Worm (Caenorhabditis elegans) whole organism, midembryonic: ENCODE results near the gene Y116A8C.20.
"Not testable (repeated sequence)": the region's sequence is repeated elsewhere in the genome, so short reads cannot be mapped to it uniquely, and the experiment has no call there.

Experiments
- T22C8.4 ChIP-seq: fragments of 200-800 bp; sonication (Bioruptor generic); IDR thresholded peaks from 2 replicates; pipeline ENCODE4 v1.3.6; 2022; ENCODE audit warnings: missing genetic modification characterization, missing compliant biosample characterization
- cog-1 ChIP-seq: sonication (generic microtip); optimal IDR thresholded peaks from 2 replicates; lab custom pipeline; 2016; ENCODE audit warnings: missing genetic modification characterization, missing compliant biosample characterization
- flt-1 ChIP-seq: fragments of 200-800 bp; sonication (Bioruptor generic); IDR thresholded peaks from 2 replicates; pipeline ENCODE4 v1.3.6; 2022; ENCODE audit warnings: missing genetic modification characterization, missing compliant biosample characterization
- klf-2 ChIP-seq: fragments of 200-800 bp; sonication (Bioruptor generic); conservative IDR thresholded peaks from 2 replicates; pipeline ENCODE4 v1.3.6; 2022; ENCODE audit warnings: missing genetic modification reagents, missing genetic modification characterization, missing compliant biosample characterization
- med-1 ChIP-seq: sonication (generic microtip); optimal IDR thresholded peaks from 2 replicates; lab custom pipeline; 2017; ENCODE audit warnings: missing genetic modification characterization, mild to moderate bottlenecking, missing compliant biosample characterization, antibody characterized with exemption, missing genetic modification reagents; ENCODE audit not compliant: insufficient read depth
- ref-1 ChIP-seq: fragments of 200-800 bp; sonication (Bioruptor generic); conservative IDR thresholded peaks from 2 replicates; pipeline ENCODE4 v1.3.6; 2022; ENCODE audit warnings: missing genetic modification reagents, missing genetic modification characterization, missing compliant biosample characterization
- tab-1 ChIP-seq: fragments of 200-800 bp; sonication (Bioruptor generic); IDR thresholded peaks from 2 replicates; pipeline ENCODE4 v1.3.6; 2022; ENCODE audit warnings: missing genetic modification characterization, missing compliant biosample characterization
- ztf-23 ChIP-seq: fragments of 200-800 bp; sonication (Bioruptor generic); IDR thresholded peaks from 2 replicates; pipeline ENCODE4 v1.3.6; 2022; ENCODE audit warnings: missing genetic modification reagents, missing genetic modification characterization, missing compliant biosample characterization
- ztf-29 ChIP-seq: fragments of 200-800 bp; sonication (Bioruptor generic); IDR thresholded peaks from 2 replicates; pipeline ENCODE4 v1.3.6; 2022; ENCODE audit warnings: missing genetic modification reagents, missing genetic modification characterization, missing compliant biosample characterization

Y116A8C.20 gene

ce11 chrIV:17048257-17048656, 7.5 kb downstream of the Y116A8C.20 start, which contains the start of gene athp-3:
athp-3 (minus strand) TSS chrIV:17048357.
- no peak for TF ChIP-seq cog-1
- TF ChIP-seq ref-1 (GFP tag; lab: Robert Waterston, UW) = no peak
- TF ChIP-seq med-1 (GFP tag; lab: Kevin White, UChicago) = no peak
- no peak for TF ChIP-seq T22C8.4
- TF ChIP-seq tab-1 = no peak
- TF ChIP-seq klf-2 (GFP tag; lab: Robert Waterston, UW) = no peak
- TF ChIP-seq ztf-29 (GFP tag; lab: Robert Waterston, UW) = no peak
- no peak for TF ChIP-seq flt-1 (GFP tag; lab: Robert Waterston, UW)
- no peak for TF ChIP-seq ztf-23

DNA sequence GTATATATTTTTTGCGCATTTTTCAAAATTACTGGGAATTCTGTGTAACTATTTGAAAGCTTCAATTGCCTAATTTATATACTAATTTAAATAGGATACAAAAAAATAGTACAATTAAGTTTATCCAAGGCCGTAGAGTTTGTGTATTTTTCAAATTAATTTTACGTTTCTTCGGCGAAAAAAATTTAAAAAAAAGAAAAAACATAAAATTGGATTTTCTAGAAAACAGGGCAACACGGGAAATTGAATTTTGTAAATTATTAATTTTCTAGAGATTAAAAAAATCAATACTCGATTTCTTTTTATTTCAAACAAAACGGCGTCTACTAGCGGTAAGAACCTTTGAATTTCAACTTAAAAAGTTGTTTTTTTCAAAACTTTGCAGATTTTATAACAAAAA, 12.5 kb downstream of the Y116A8C.20 start, which contains the start of gene Y116A8C.23:
TSS of gene Y116A8C.23 (plus strand) at position 301 of the 400 bp plus-strand sequence.
- no peak for TF ChIP-seq T22C8.4
- no peak for TF ChIP-seq ztf-29 (GFP tag; lab: Robert Waterston, UW)
- no peak for TF ChIP-seq med-1 (GFP tag; lab: Kevin White, UChicago)
- no peak for TF ChIP-seq flt-1 (GFP tag; lab: Robert Waterston, UW)
- no peak for TF ChIP-seq tab-1
- no peak for TF ChIP-seq cog-1
- TF ChIP-seq ztf-23 = no peak
- no peak for TF ChIP-seq klf-2 (GFP tag; lab: Robert Waterston, UW)
- no peak for TF ChIP-seq ref-1 (GFP tag; lab: Robert Waterston, UW)

DNA sequence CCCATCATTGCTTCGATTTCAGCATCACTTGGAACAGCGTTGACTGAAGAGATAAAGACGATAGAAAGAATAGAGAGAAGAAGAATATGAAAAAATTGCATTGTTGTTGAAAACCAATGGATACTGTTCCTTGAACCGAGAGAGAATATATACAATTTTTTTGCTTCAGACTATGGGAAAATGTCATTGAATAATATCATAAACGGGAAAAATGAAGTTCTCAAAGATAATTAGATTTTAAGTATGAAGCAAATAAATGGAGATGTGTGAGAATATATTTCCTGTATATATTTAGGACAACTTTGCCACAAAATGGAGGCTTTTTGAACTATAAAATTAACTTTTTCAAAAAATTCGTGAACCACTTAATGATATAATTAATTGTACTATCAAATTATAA, 17.3 kb downstream of the Y116A8C.20 start, which contains the start of gene Y116A8C.44:
TSS of gene Y116A8C.44 (minus strand) at position 101 of the 400 bp plus-strand sequence.
- TF ChIP-seq med-1 (GFP tag; lab: Kevin White, UChicago) (no peak), ref-1 (GFP tag; lab: Robert Waterston, UW) (no peak), klf-2 (GFP tag; lab: Robert Waterston, UW) (no peak), cog-1 (no peak), flt-1 (GFP tag; lab: Robert Waterston, UW) (no peak), ztf-29 (GFP tag; lab: Robert Waterston, UW) (no peak), T22C8.4 (no peak), ztf-23 (no peak)

DNA sequence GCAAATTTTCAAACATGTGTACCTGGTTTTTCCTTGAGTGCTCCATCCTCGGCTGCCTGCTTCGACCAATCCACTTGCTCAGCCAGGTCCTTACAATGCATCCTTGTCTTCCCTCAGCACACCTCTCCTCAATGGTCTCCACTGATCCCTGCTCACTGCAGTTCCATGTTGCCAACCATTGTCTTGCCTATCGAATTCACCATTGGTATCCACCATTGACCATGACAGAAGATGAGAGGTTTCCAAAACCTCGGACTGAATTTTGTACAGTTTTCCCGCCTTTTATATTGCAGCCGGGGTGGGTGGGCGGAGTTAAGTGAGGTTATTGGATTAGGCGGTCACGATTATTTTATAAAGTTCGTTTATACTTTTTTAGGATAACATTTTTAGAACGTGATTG, 23.0 kb downstream of the Y116A8C.20 start, which contains the start of gene Y116A8C.467:
TSS of gene Y116A8C.467 (minus strand) at position 101 of the 400 bp plus-strand sequence.
- TF ChIP-seq ztf-23; ztf-29 (GFP tag; lab: Robert Waterston, UW); ref-1 (GFP tag; lab: Robert Waterston, UW): not testable (repeated sequence)

ce11 chrIV:17064937-17065336, 24.2 kb downstream of the Y116A8C.20 start, which contains the start of gene Y116A8C.465:
Y116A8C.465 (plus strand) TSS chrIV:17065237.
- TF ChIP-seq tab-1; med-1 (GFP tag; lab: Kevin White, UChicago); ref-1 (GFP tag; lab: Robert Waterston, UW): not testable (repeated sequence)

ce11 chrIV:17070791-17071190, 30.1 kb downstream of the Y116A8C.20 start, which contains the start of gene Y116A8C.24:
Y116A8C.24 (minus strand) TSS chrIV:17070891.
- TF ChIP-seq ref-1 (GFP tag; lab: Robert Waterston, UW); tab-1; T22C8.4: not testable (repeated sequence)

ce11 chrIV:17076000-17076399, 35.3 kb downstream of the Y116A8C.20 start:
- peak; percentile 67; the same call in 1 of the 2 replicates for TF ChIP-seq flt-1 (GFP tag; lab: Robert Waterston, UW)

ce11 chrIV:17078649-17079048, 37.9 kb downstream of the Y116A8C.20 start, which contains the start of gene Y116A8C.25:
Y116A8C.25 (minus strand) TSS chrIV:17078749.
- TF ChIP-seq med-1 (GFP tag; lab: Kevin White, UChicago) (no peak), klf-2 (GFP tag; lab: Robert Waterston, UW) (no peak), tab-1 (no peak), cog-1 (no peak), ref-1 (GFP tag; lab: Robert Waterston, UW) (no peak), T22C8.4 (no peak), ztf-29 (GFP tag; lab: Robert Waterston, UW) (no peak), ztf-23 (no peak), flt-1 (GFP tag; lab: Robert Waterston, UW) (no peak)

- TF ChIP-seq cog-1 = no peak
- TF ChIP-seq ztf-23 = no peak
- no peak for TF ChIP-seq ref-1 (GFP tag; lab: Robert Waterston, UW)
- TF ChIP-seq med-1 (GFP tag; lab: Kevin White, UChicago) = no peak
- TF ChIP-seq flt-1 (GFP tag; lab: Robert Waterston, UW) = no peak
- TF ChIP-seq T22C8.4 = no peak
- TF ChIP-seq tab-1 = no peak
- no peak for TF ChIP-seq ztf-29 (GFP tag; lab: Robert Waterston, UW)
- no peak for TF ChIP-seq klf-2 (GFP tag; lab: Robert Waterston, UW)
Measured at ce11 chrIV:17084317-17084716, 43.6 kb downstream of the Y116A8C.20 start.

DNA sequence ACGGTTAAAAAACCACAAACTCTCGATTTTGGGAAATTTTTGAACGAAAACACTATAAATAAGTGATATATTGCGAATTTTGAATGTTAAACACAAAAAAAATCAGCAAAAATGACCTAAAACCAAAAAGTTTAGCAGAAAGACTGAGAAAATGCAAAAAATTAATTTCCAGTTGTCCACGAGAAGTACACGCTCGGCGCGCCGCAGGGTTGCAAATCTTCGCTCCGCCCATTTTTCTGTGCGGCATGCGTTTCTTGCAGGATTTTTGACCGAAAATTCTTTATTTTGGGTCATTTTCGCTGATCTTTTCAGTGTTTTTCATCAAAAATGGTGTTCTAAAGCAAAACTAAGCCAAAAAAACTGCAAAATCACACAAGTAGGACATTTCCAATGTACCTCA, 44.1 kb downstream of the Y116A8C.20 start:
- no peak for TF ChIP-seq flt-1 (GFP tag; lab: Robert Waterston, UW)
- TF ChIP-seq med-1 (GFP tag; lab: Kevin White, UChicago) = no peak
- TF ChIP-seq klf-2 (GFP tag; lab: Robert Waterston, UW) = no peak
- no peak for TF ChIP-seq ztf-23
- TF ChIP-seq tab-1 = no peak
- no peak for TF ChIP-seq T22C8.4
- no peak for TF ChIP-seq ztf-29 (GFP tag; lab: Robert Waterston, UW)
- TF ChIP-seq ref-1 (GFP tag; lab: Robert Waterston, UW) = no peak
- no peak for TF ChIP-seq cog-1
